Fruit fly (Drosophila melanogaster) whole organism, prepupa: ENCODE results near the gene CG15296.

ENCODE experiments used
- CG11902 ChIP-seq: fragments of 200-800 bp; sonication (Bioruptor generic); optimal IDR thresholded peaks from 3 replicates; lab custom pipeline; 2016; ENCODE audit warnings: missing biosample characterization, missing genetic modification characterization
- Ets96B ChIP-seq: fragments of 200-800 bp; optimal IDR thresholded peaks from 2 replicates; lab custom pipeline; 2019; ENCODE audit warnings: missing biosample characterization, mild to moderate bottlenecking, missing genetic modification characterization, moderate library complexity
- Smox ChIP-seq: fragments of 200-800 bp; sonication (Bioruptor generic); optimal IDR thresholded peaks from 3 replicates; lab custom pipeline; 2016; ENCODE audit warnings: missing biosample characterization, missing genetic modification characterization
- fkh ChIP-seq: fragments of 200-800 bp; sonication (Bioruptor generic); optimal IDR thresholded peaks from 3 replicates; lab custom pipeline; 2017; ENCODE audit warnings: missing biosample characterization, mild to moderate bottlenecking, missing genetic modification characterization, moderate library complexity
- ss ChIP-seq, 2 experiments: fragments of 200-800 bp; sonication (Bioruptor generic); optimal IDR thresholded peaks; 2 replicates in 1 of 2; 3 replicates in 1 of 2; lab custom pipeline; 2017 to 2018; ENCODE audit warnings: mild to moderate bottlenecking in 2 of 2, missing biosample characterization in 2 of 2, missing genetic modification characterization in 2 of 2, moderate library complexity in 1 of 2
- vri ChIP-seq: fragments of 200-800 bp; sonication (Bioruptor generic); optimal IDR thresholded peaks from 3 replicates; lab custom pipeline; 2016; ENCODE audit warnings: missing biosample characterization, mild to moderate bottlenecking, missing genetic modification characterization

DNA sequence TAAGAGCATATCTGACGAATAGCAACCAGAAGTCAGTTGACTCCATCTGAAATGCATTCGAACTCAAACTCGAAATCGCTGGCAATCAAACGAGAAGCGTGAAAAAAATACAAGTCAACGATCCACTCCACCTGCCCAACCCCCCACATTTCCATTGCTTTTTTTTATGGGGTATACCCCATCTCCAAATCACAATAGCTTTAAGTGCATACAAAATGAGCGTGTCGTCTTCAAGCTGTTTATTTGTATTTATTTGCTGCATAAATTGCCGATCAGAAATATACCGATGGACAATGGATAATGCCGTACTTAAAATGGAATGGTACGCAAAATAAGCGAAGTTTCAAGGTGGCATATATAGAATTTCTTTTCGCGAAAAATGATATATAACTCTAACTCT, 13.2 kb upstream of the CG15296 start:
- TF ChIP-seq Ets96B (tag; lab: Kevin White, UChicago) (no peak), vri (GFP tag; lab: Kevin White, UChicago) (no peak), fkh (GFP tag; lab: Kevin White, UChicago) (no peak), CG11902 (GFP tag; lab: Kevin White, UChicago) (no peak), Smox (GFP tag; lab: Kevin White, UChicago) (no peak), ss (GFP tag; optimal IDR thresholded peaks at IDR 0.05; lab: Kevin White, UChicago) (no peak)
